Worm (Caenorhabditis elegans) whole organism, mixed stage, embryonic: ENCODE results near the gene cfz-2.

ENCODE experiments used
- elt-1 ChIP-seq: sonication (generic microtip); optimal IDR thresholded peaks from 2 replicates; lab custom pipeline; 2017; ENCODE audit warnings: missing genetic modification characterization, mild to moderate bottlenecking, missing compliant biosample characterization, antibody characterized with exemption, moderate library complexity, borderline replicate concordance; ENCODE audit not compliant: insufficient read depth
- hlh-1 ChIP-seq: fragments of 150-350 bp; optimal IDR thresholded peaks from 2 replicates; lab custom pipeline; 2014; ENCODE audit warnings: missing biosample characterization, missing genetic modification reagents, missing genetic modification characterization
- lin-13 ChIP-seq: fragments of 150-350 bp; optimal IDR thresholded peaks from 2 replicates; lab custom pipeline; 2014; ENCODE audit warnings: missing biosample characterization, missing genetic modification characterization
- nhr-28 ChIP-seq: fragments of 150-350 bp; optimal IDR thresholded peaks from 2 replicates; lab custom pipeline; 2014; ENCODE audit warnings: missing biosample characterization, missing genetic modification characterization
- nhr-76 ChIP-seq: sonication (generic microtip); optimal IDR thresholded peaks from 2 replicates; lab custom pipeline; 2017; ENCODE audit warnings: missing biosample characterization, missing genetic modification characterization
- pha-4 ChIP-seq: fragments of 150-350 bp; optimal IDR thresholded peaks from 2 replicates; lab custom pipeline; 2018; ENCODE audit warnings: missing biosample characterization, missing genetic modification reagents, missing genetic modification characterization
- snpc-4 ChIP-seq: fragments of 150-350 bp; optimal IDR thresholded peaks from 2 replicates; lab custom pipeline; 2014; ENCODE audit warnings: missing biosample characterization, missing genetic modification characterization
- sptf-1 ChIP-seq: sonication (generic microtip); optimal IDR thresholded peaks from 2 replicates; lab custom pipeline; 2017; ENCODE audit warnings: mild to moderate bottlenecking, missing genetic modification characterization, moderate library complexity, missing compliant biosample characterization
- tbx-8 ChIP-seq: fragments of 200-800 bp; sonication (Bioruptor generic); optimal IDR thresholded peaks from 2 replicates; lab custom pipeline; 2018; ENCODE audit warnings: mild to moderate bottlenecking, missing genetic modification characterization, moderate library complexity, missing compliant biosample characterization
- unc-62 ChIP-seq: fragments of 150-350 bp; optimal IDR thresholded peaks from 2 replicates; lab custom pipeline; 2014; ENCODE audit warnings: missing biosample characterization, missing genetic modification reagents, missing genetic modification characterization

DNA sequence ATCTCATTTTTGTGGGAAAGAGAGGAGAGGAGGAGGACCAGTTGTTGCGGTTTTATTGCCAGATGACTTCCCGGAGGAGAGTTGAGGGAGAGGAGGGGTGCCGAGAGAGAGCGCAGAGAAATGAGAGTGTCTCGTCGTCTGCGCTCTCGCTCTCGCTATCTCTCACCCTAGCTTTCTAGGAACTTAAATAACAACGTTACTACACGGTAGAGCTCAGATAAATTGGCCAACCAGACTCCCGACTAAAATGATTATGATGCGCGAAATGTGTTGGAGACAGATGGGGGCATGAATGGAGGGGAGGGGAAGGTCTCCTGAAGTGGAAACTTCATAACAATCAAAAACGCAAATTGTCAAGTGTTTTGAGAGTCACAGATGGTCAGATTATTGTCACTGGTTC is 9.9 kb upstream of the cfz-2 start:
- TF ChIP-seq elt-1 (tag; lab: Kevin White, UChicago): no peak
- TF ChIP-seq pha-4 (tag; lab: Kevin White, UChicago): no peak
- TF ChIP-seq snpc-4: no peak
- TF ChIP-seq nhr-76: no peak
- TF ChIP-seq unc-62 (GFP tag; lab: Kevin White, UChicago): no peak
- TF ChIP-seq nhr-28: no peak
- peak; percentile 76 for TF ChIP-seq hlh-1
- no peak for TF ChIP-seq tbx-8 (GFP tag; lab: Kevin White, UChicago)
- no peak for TF ChIP-seq sptf-1
- peak; percentile 32 for TF ChIP-seq lin-13 (tag; lab: Kevin White, UChicago)
